Fruit fly (Drosophila melanogaster) whole organism, embryonic: Measurements from ENCODE around the gene mirr.

Experiments
- Awh ChIP-seq: fragments of 200-800 bp; sonication (Bioruptor generic); IDR thresholded peaks from 2 replicates; pipeline ENCODE4, ENCODE4 v1.3.6; 2022; ENCODE audit warnings: missing biosample characterization, missing genetic modification characterization
- CG10321 ChIP-seq: fragments of 200-800 bp; sonication (Bioruptor generic); IDR thresholded peaks from 2 replicates; pipeline ENCODE4 v1.3.6; 2022; ENCODE audit warnings: missing biosample characterization, missing genetic modification characterization
- CG10543 ChIP-seq: fragments of 200-800 bp; sonication (Bioruptor generic); optimal IDR thresholded peaks from 3 replicates; lab custom pipeline; 2017; ENCODE audit warnings: missing biosample characterization, mild to moderate bottlenecking, missing genetic modification characterization, moderate library complexity
- CG11504 ChIP-seq: fragments of 200-800 bp; sonication (Bioruptor generic); optimal IDR thresholded peaks from 3 replicates; lab custom pipeline; 2019; ENCODE audit warnings: missing biosample characterization, mild to moderate bottlenecking, missing genetic modification characterization, moderate library complexity
- CG14860 ChIP-seq: fragments of 200-800 bp; sonication (Bioruptor generic); IDR thresholded peaks from 3 replicates; pipeline ENCODE4 v1.3.6; 2022; ENCODE audit warnings: missing biosample characterization, missing genetic modification characterization; ENCODE audit not compliant: partially characterized antibody
- CG15514 ChIP-seq: fragments of 200-800 bp; sonication (Bioruptor generic); optimal IDR thresholded peaks from 3 replicates; lab custom pipeline; 2017; ENCODE audit warnings: missing biosample characterization, missing genetic modification characterization, mild to moderate bottlenecking, moderate library complexity, missing genetic modification reagents
- CG17186 ChIP-seq: fragments of 200-800 bp; sonication (Bioruptor generic); optimal IDR thresholded peaks from 3 replicates; lab custom pipeline; 2017; ENCODE audit warnings: missing biosample characterization, missing genetic modification reagents, missing genetic modification characterization
- CG17328 ChIP-seq: fragments of 200-800 bp; sonication (Bioruptor generic); IDR thresholded peaks from 2 replicates; pipeline ENCODE4 v1.3.6; 2022; ENCODE audit warnings: missing biosample characterization, missing genetic modification characterization
- CG17359 ChIP-seq: fragments of 200-800 bp; sonication (Bioruptor generic); optimal IDR thresholded peaks from 3 replicates; lab custom pipeline; 2018; ENCODE audit warnings: missing biosample characterization, mild to moderate bottlenecking, missing genetic modification characterization, moderate library complexity
- CG17829 ChIP-seq: fragments of 200-800 bp; optimal IDR thresholded peaks from 2 replicates; lab custom pipeline; 2019; ENCODE audit warnings: missing biosample characterization, mild to moderate bottlenecking, missing genetic modification characterization, moderate library complexity
- CG2712 ChIP-seq: fragments of 200-800 bp; optimal IDR thresholded peaks from 3 replicates; lab custom pipeline; 2019; ENCODE audit warnings: missing biosample characterization, mild to moderate bottlenecking, missing genetic modification characterization, moderate library complexity
- CG34224 ChIP-seq: fragments of 200-800 bp; sonication (Bioruptor generic); IDR thresholded peaks from 3 replicates; pipeline ENCODE4 v1.3.6; 2022; ENCODE audit warnings: missing biosample characterization, missing genetic modification characterization; ENCODE audit not compliant: partially characterized antibody
- CG34422 ChIP-seq: fragments of 200-800 bp; sonication (Bioruptor generic); IDR thresholded peaks from 3 replicates; pipeline ENCODE4 v1.3.6; 2022; ENCODE audit warnings: missing biosample characterization, missing genetic modification characterization
- CG42726 ChIP-seq: fragments of 200-800 bp; sonication (Bioruptor generic); IDR thresholded peaks from 2 replicates; pipeline ENCODE4 v1.3.6; 2022; ENCODE audit warnings: missing biosample characterization, missing genetic modification characterization; ENCODE audit not compliant: partially characterized antibody
- CG8290 ChIP-seq, 3 experiments: fragments of 200-800 bp; sonication (Bioruptor generic); optimal IDR thresholded peaks; 2 replicates each; lab custom pipeline; 2016 to 2019; ENCODE audit warnings: missing biosample characterization in 3 of 3, missing genetic modification characterization in 3 of 3, mild to moderate bottlenecking in 2 of 3, moderate library complexity in 1 of 3
- CG8388 ChIP-seq: fragments of 200-800 bp; sonication (Bioruptor generic); optimal IDR thresholded peaks from 2 replicates; lab custom pipeline; 2019; ENCODE audit warnings: missing biosample characterization, mild to moderate bottlenecking, missing genetic modification characterization, moderate library complexity
- CkIIα-i1 ChIP-seq: fragments of 200-800 bp; sonication (Bioruptor generic); IDR thresholded peaks from 2 replicates; pipeline ENCODE4 v1.3.6; 2022; ENCODE audit warnings: missing biosample characterization, missing genetic modification characterization
- CrebB ChIP-seq: fragments of 200-800 bp; sonication (Bioruptor generic); optimal IDR thresholded peaks from 3 replicates; lab custom pipeline; 2018; ENCODE audit warnings: missing biosample characterization, mild to moderate bottlenecking, missing genetic modification characterization
- Fer2 ChIP-seq: fragments of 200-800 bp; sonication (Bioruptor generic); optimal IDR thresholded peaks from 2 replicates; lab custom pipeline; 2018; ENCODE audit warnings: missing biosample characterization, mild to moderate bottlenecking, missing genetic modification characterization, moderate library complexity
- H15 ChIP-seq: fragments of 200-800 bp; sonication (Bioruptor generic); IDR thresholded peaks from 3 replicates; pipeline ENCODE4 v1.3.6; 2022; ENCODE audit warnings: missing biosample characterization, missing genetic modification characterization
- Jarid2 ChIP-seq: fragments of 200-800 bp; sonication (Bioruptor generic); optimal IDR thresholded peaks from 3 replicates; lab custom pipeline; 2017; ENCODE audit warnings: mild to moderate bottlenecking, missing biosample characterization, missing genetic modification reagents, missing genetic modification characterization
- Nf-YA ChIP-seq: fragments of 200-800 bp; sonication (Bioruptor generic); IDR thresholded peaks from 2 replicates; pipeline ENCODE4 v1.3.6; 2022; ENCODE audit warnings: missing biosample characterization, missing genetic modification characterization
- Poxn ChIP-seq: fragments of 200-800 bp; sonication (Bioruptor generic); IDR thresholded peaks from 2 replicates; pipeline ENCODE4 v1.3.6; 2022; ENCODE audit warnings: missing biosample characterization, missing genetic modification characterization
- Ravus ChIP-seq: fragments of 200-800 bp; sonication (Bioruptor generic); IDR thresholded peaks from 2 replicates; pipeline ENCODE4 v1.3.6; 2022; ENCODE audit warnings: missing biosample characterization, missing genetic modification characterization
- Sox100B ChIP-seq: fragments of 200-800 bp; sonication (Bioruptor generic); optimal IDR thresholded peaks from 3 replicates; lab custom pipeline; 2018; ENCODE audit warnings: missing biosample characterization, mild to moderate bottlenecking, missing genetic modification characterization
- abd-A ChIP-seq: fragments of 200-800 bp; sonication (Bioruptor generic); optimal IDR thresholded peaks from 3 replicates; lab custom pipeline; 2019; ENCODE audit warnings: missing biosample characterization, mild to moderate bottlenecking, missing genetic modification characterization, moderate library complexity
- al ChIP-seq: fragments of 200-800 bp; sonication (Bioruptor generic); IDR thresholded peaks from 2 replicates; pipeline ENCODE4 v1.3.6; 2022; ENCODE audit warnings: missing biosample characterization, missing genetic modification characterization
- amos ChIP-seq: fragments of 200-800 bp; sonication (Bioruptor generic); IDR thresholded peaks from 2 replicates; pipeline ENCODE4 v1.3.6; 2022; ENCODE audit warnings: missing biosample characterization, missing genetic modification characterization; ENCODE audit not compliant: partially characterized antibody
- cg ChIP-seq: fragments of 200-800 bp; sonication (Bioruptor generic); optimal IDR thresholded peaks from 3 replicates; lab custom pipeline; 2019; ENCODE audit warnings: missing biosample characterization, mild to moderate bottlenecking, missing genetic modification characterization, moderate library complexity
- chn ChIP-seq: fragments of 200-800 bp; sonication (Bioruptor generic); optimal IDR thresholded peaks from 2 replicates; lab custom pipeline; 2016; ENCODE audit warnings: missing biosample characterization, missing genetic modification characterization
- croc ChIP-seq: fragments of 200-800 bp; sonication (Bioruptor generic); conservative IDR thresholded peaks from 3 replicates; pipeline ENCODE4 v1.3.6; 2022; ENCODE audit warnings: missing biosample characterization, missing genetic modification characterization
- exex ChIP-seq: fragments of 200-800 bp; sonication (Bioruptor generic); optimal IDR thresholded peaks from 4 replicates; lab custom pipeline; 2018; ENCODE audit warnings: missing biosample characterization, mild to moderate bottlenecking, missing genetic modification characterization, moderate library complexity
- fd102C ChIP-seq: fragments of 200-800 bp; sonication (Bioruptor generic); optimal IDR thresholded peaks from 2 replicates; lab custom pipeline; 2018; ENCODE audit warnings: missing biosample characterization, mild to moderate bottlenecking, missing genetic modification characterization, moderate library complexity
- fd96Cb ChIP-seq: fragments of 200-800 bp; sonication (Bioruptor generic); optimal IDR thresholded peaks from 2 replicates; lab custom pipeline; 2018; ENCODE audit warnings: missing biosample characterization, mild to moderate bottlenecking, missing genetic modification characterization, moderate library complexity
- gcm2 ChIP-seq: fragments of 200-800 bp; sonication (Bioruptor generic); optimal IDR thresholded peaks from 2 replicates; lab custom pipeline; 2016; ENCODE audit warnings: missing biosample characterization, missing genetic modification characterization
- grau ChIP-seq: fragments of 200-800 bp; optimal IDR thresholded peaks from 3 replicates; lab custom pipeline; 2019; ENCODE audit warnings: missing biosample characterization, mild to moderate bottlenecking, missing genetic modification characterization, moderate library complexity
- grn ChIP-seq: fragments of 200-800 bp; sonication (Bioruptor generic); optimal IDR thresholded peaks from 3 replicates; lab custom pipeline; 2017; ENCODE audit warnings: missing biosample characterization, missing genetic modification characterization
- maf-S ChIP-seq: fragments of 200-800 bp; sonication (Bioruptor generic); optimal IDR thresholded peaks from 2 replicates; lab custom pipeline; 2016; ENCODE audit warnings: missing biosample characterization, missing genetic modification characterization
- mirr ChIP-seq: fragments of 200-800 bp; sonication (Bioruptor generic); optimal IDR thresholded peaks from 3 replicates; lab custom pipeline; 2018; ENCODE audit warnings: missing biosample characterization, mild to moderate bottlenecking, missing genetic modification characterization
- nau ChIP-seq: fragments of 200-800 bp; sonication (Bioruptor generic); optimal IDR thresholded peaks from 3 replicates; lab custom pipeline; 2017; ENCODE audit warnings: missing biosample characterization, mild to moderate bottlenecking, missing genetic modification characterization, missing genetic modification reagents
- nmo ChIP-seq: fragments of 200-800 bp; sonication (Bioruptor generic); optimal IDR thresholded peaks from 2 replicates; lab custom pipeline; 2018; ENCODE audit warnings: missing biosample characterization, mild to moderate bottlenecking, missing genetic modification characterization, moderate library complexity
- phol ChIP-seq: fragments of 200-800 bp; sonication (Bioruptor generic); optimal IDR thresholded peaks from 3 replicates; lab custom pipeline; 2018; ENCODE audit warnings: missing biosample characterization, mild to moderate bottlenecking, missing genetic modification characterization, moderate library complexity
- ranshi ChIP-seq: fragments of 200-800 bp; sonication (Bioruptor generic); IDR thresholded peaks from 2 replicates; pipeline ENCODE4 v1.3.6; 2022; ENCODE audit warnings: missing biosample characterization, missing genetic modification characterization
- slou ChIP-seq: fragments of 200-800 bp; sonication (Bioruptor generic); optimal IDR thresholded peaks from 3 replicates; lab custom pipeline; 2016; ENCODE audit warnings: missing biosample characterization, missing genetic modification characterization
- so ChIP-seq: fragments of 200-800 bp; sonication (Bioruptor generic); IDR thresholded peaks from 3 replicates; pipeline ENCODE4 v1.3.6; 2022; ENCODE audit warnings: missing biosample characterization, missing genetic modification characterization
- tap ChIP-seq: fragments of 200-800 bp; optimal IDR thresholded peaks from 3 replicates; lab custom pipeline; 2019; ENCODE audit warnings: missing biosample characterization, mild to moderate bottlenecking, missing genetic modification characterization, moderate library complexity
- vnd ChIP-seq: fragments of 200-800 bp; sonication (Bioruptor generic); IDR thresholded peaks from 3 replicates; pipeline ENCODE4 v1.3.6; 2022; ENCODE audit warnings: missing biosample characterization, missing genetic modification characterization; ENCODE audit not compliant: partially characterized antibody
- vvl ChIP-seq: fragments of 200-800 bp; sonication (Bioruptor generic); IDR thresholded peaks from 2 replicates; pipeline ENCODE4 v1.3.6; 2022; ENCODE audit warnings: missing biosample characterization, missing genetic modification characterization
- wek ChIP-seq: fragments of 200-800 bp; sonication (Bioruptor generic); optimal IDR thresholded peaks from 3 replicates; lab custom pipeline; 2018; ENCODE audit warnings: missing biosample characterization, mild to moderate bottlenecking, missing genetic modification characterization, moderate library complexity
- zfh1 ChIP-seq: fragments of 200-800 bp; sonication (Bioruptor generic); IDR thresholded peaks from 3 replicates; pipeline ENCODE4 v1.3.6; 2022; ENCODE audit warnings: missing biosample characterization, missing genetic modification characterization

Gene mirr

dm6 chr3L:12653124-12653523 lies 40.3 kb upstream of the mirr start (continued):
- TF ChIP-seq CrebB (tag; lab: Kevin White, UChicago) (peak; percentile 64), H15 (no peak), Awh (GFP tag; lab: Robert Waterston, UW) (peak; percentile 67), cg (peak; percentile 81), Fer2 (tag; lab: Kevin White, UChicago) (peak; percentile 19), Sox100B (GFP tag; lab: Kevin White, UChicago) (peak; percentile 22), so (GFP tag; lab: Robert Waterston, UW) (0 out of 3 replicates have a peak, but pooled peaks have one; percentile 32), vvl (GFP tag; lab: Robert Waterston, UW) (peak; percentile 84), CG17328 (peak; percentile 70), phol (tag; lab: Kevin White, UChicago) (peak; percentile 80), chn (GFP tag; lab: Kevin White, UChicago) (no peak), Jarid2 (GFP tag; lab: Kevin White, UChicago) (peak; percentile 68), CG2712 (tag; lab: Kevin White, UChicago) (peak; percentile 39), grn (GFP tag; lab: Kevin White, UChicago) (peak; percentile 23), croc (GFP tag; lab: Robert Waterston, UW) (no peak), nau (GFP tag; lab: Kevin White, UChicago) (peak; percentile 11), CG8388 (GFP tag; lab: Kevin White, UChicago) (peak; percentile 42), Nf-YA (GFP tag; lab: Robert Waterston, UW) (peak; percentile 91), amos (GFP tag; lab: Robert Waterston, UW) (no peak), Ravus (GFP tag; lab: Robert Waterston, UW) (no peak), CG17359 (tag; lab: Kevin White, UChicago) (peak; percentile 33), slou (GFP tag; lab: Kevin White, UChicago) (no peak), CG34422 (GFP tag; lab: Robert Waterston, UW) (peak; percentile 45; the same call in 1 of the 3 replicates), maf-S (GFP tag; lab: Kevin White, UChicago) (no peak), ranshi (GFP tag; lab: Robert Waterston, UW) (no peak; the same call in 1 of the 2 replicates), al (GFP tag; lab: Robert Waterston, UW) (no peak), CG17829 (tag; lab: Kevin White, UChicago) (peak; percentile 25), vnd (no peak), zfh1 (0 out of 3 replicates have a peak, but pooled peaks have one; percentile 7), wek (peak; percentile 81), abd-A (tag; lab: Kevin White, UChicago) (peak; percentile 39), CG10321 (GFP tag; lab: Robert Waterston, UW) (peak; percentile 99), Poxn (GFP tag; lab: Robert Waterston, UW) (no peak), CG17186 (no peak), CG11504 (tag; lab: Kevin White, UChicago) (no peak), CG15514 (GFP tag; lab: Kevin White, UChicago) (peak; percentile 41), CG42726 (GFP tag; lab: Robert Waterston, UW) (0 out of 2 replicates have a peak, but pooled peaks have one; percentile 19)
- TF ChIP-seq, all 482 proteins: peak for 151

dm6 chr3L:12656073-12656664 lies 37.3 kb upstream of the mirr start:
- 0 out of 3 replicates have a peak, but pooled peaks have one; percentile 16 for TF ChIP-seq CG14860
- TF ChIP-seq mirr (GFP tag; lab: Kevin White, UChicago) = peak; percentile 100
- peak; percentile 40 for TF ChIP-seq fd102C
- no peak for TF ChIP-seq tap
- no peak for TF ChIP-seq fd96Cb (tag; lab: Kevin White, UChicago)
- no peak for TF ChIP-seq CG34224 (GFP tag; lab: Robert Waterston, UW)
- TF ChIP-seq exex = peak; percentile 89
- no peak for TF ChIP-seq nmo (GFP tag; lab: Kevin White, UChicago)
- TF ChIP-seq gcm2 (GFP tag; lab: Kevin White, UChicago) = no peak
- no peak for TF ChIP-seq grau (tag; lab: Kevin White, UChicago)
- no peak for TF ChIP-seq CG10543 (GFP tag; lab: Kevin White, UChicago)
- TF ChIP-seq CkIIα-i1 (GFP tag; lab: Robert Waterston, UW) = no peak
- no peak for TF ChIP-seq CG8290 (GFP tag; optimal IDR thresholded peaks at IDR 0.05; lab: Kevin White, UChicago)
- TF ChIP-seq CG8290 (tag; optimal IDR thresholded peaks at IDR 0.05; lab: Kevin White, UChicago) = no peak
